Worm (Caenorhabditis elegans): ENCODE results near the gene ZK632.10.
A peak's percentile ranks its signal among the peaks of the same experiment; 100 is the strongest.

Gene ZK632.10

ce11 chrIII:9808179-9808578, 19.3 kb downstream of the ZK632.10 start, which contains the start of gene gtap-2:
Gene gtap-2 (plus strand): TSS chrIII:9808544.
- TF ChIP-seq nhr-76 (tag; optimal IDR thresholded peaks at IDR 0.05) (no peak), lsy-2 (tag; optimal IDR thresholded peaks at IDR 0.05) (peak; percentile 35), ces-1 (GFP tag; optimal IDR thresholded peaks at IDR 0.05) (peak; percentile 72)

- TF ChIP-seq nhr-237 (tag; optimal IDR thresholded peaks at IDR 0.05) (no peak), unc-62 (GFP tag; optimal IDR thresholded peaks at IDR 0.05) (peak; percentile 4)
These were observed 19.9 kb downstream of the ZK632.10 start for ce11 chrIII:9807560-9808046.

- TF ChIP-seq nhr-2 (tag; optimal IDR thresholded peaks at IDR 0.05): no peak
- TF ChIP-seq zip-8 (tag; optimal IDR thresholded peaks at IDR 0.05): no peak
- TF ChIP-seq nhr-12 (tag; optimal IDR thresholded peaks at IDR 0.05): no peak
- no peak for TF ChIP-seq mab-5 (tag; optimal IDR thresholded peaks at IDR 0.05)
- no peak for TF ChIP-seq drap-1 (GFP tag; optimal IDR thresholded peaks at IDR 0.05)
- no peak for TF ChIP-seq tbx-8 (GFP tag; optimal IDR thresholded peaks at IDR 0.05)
- no peak for TF ChIP-seq lsy-2 (tag; optimal IDR thresholded peaks at IDR 0.05)
- TF ChIP-seq sptf-1 (tag; optimal IDR thresholded peaks at IDR 0.05): no peak
- TF ChIP-seq ceh-39 (tag; optimal IDR thresholded peaks at IDR 0.05): no peak
- TF ChIP-seq ces-1 (GFP tag; optimal IDR thresholded peaks at IDR 0.05): no peak
- no peak for TF ChIP-seq ceh-83 (GFP tag; optimal IDR thresholded peaks at IDR 0.05)
- TF ChIP-seq ceh-43 (GFP tag; optimal IDR thresholded peaks at IDR 0.05): no peak
- TF ChIP-seq blmp-1 (tag; optimal IDR thresholded peaks at IDR 0.05): no peak
- no peak for TF ChIP-seq snpc-4 (tag; optimal IDR thresholded peaks at IDR 0.05)
- TF ChIP-seq cnd-1 (tag; optimal IDR thresholded peaks at IDR 0.05): no peak
- TF ChIP-seq elt-3 (tag; optimal IDR thresholded peaks at IDR 0.05): no peak
- no peak for TF ChIP-seq unc-62 (GFP tag; optimal IDR thresholded peaks at IDR 0.05)
- TF ChIP-seq elt-1 (tag; optimal IDR thresholded peaks at IDR 0.05; ENCODE audit: borderline replicate concordance, insufficient read depth): no peak
These were observed 20.5 kb downstream of the ZK632.10 start, which contains the start of gene ZK632.4 for ce11 chrIII:9806968-9807559. Gene ZK632.4 (minus strand): TSS chrIII:9807454.

- TF ChIP-seq ceh-83 (GFP tag; optimal IDR thresholded peaks at IDR 0.05) (no peak), tbx-8 (GFP tag; optimal IDR thresholded peaks at IDR 0.05) (no peak), pha-4 (tag; optimal IDR thresholded peaks at IDR 0.05) (no peak), unc-62 (GFP tag; optimal IDR thresholded peaks at IDR 0.05) (no peak), nhr-2 (tag; optimal IDR thresholded peaks at IDR 0.05) (peak; percentile 55), flh-1 (GFP tag; optimal IDR thresholded peaks at IDR 0.05) (no peak), ces-1 (GFP tag; optimal IDR thresholded peaks at IDR 0.05) (no peak), mep-1 (tag; optimal IDR thresholded peaks at IDR 0.05) (no peak), nhr-28 (tag; optimal IDR thresholded peaks at IDR 0.05) (no peak), unc-120 (tag; optimal IDR thresholded peaks at IDR 0.05; ENCODE audit: poor library complexity, severe bottlenecking) (no peak), ham-2 (GFP tag; optimal IDR thresholded peaks at IDR 0.05) (peak; percentile 29), snpc-4 (tag; optimal IDR thresholded peaks at IDR 0.05) (no peak), blmp-1 (tag; optimal IDR thresholded peaks at IDR 0.05) (no peak), elt-1 (tag; optimal IDR thresholded peaks at IDR 0.05; ENCODE audit: borderline replicate concordance, insufficient read depth) (no peak)
These were observed 22.4 kb downstream of the ZK632.10 start, which contains the start of gene riok-3 for ce11 chrIII:9804997-9805610. Gene riok-3 (minus strand): TSS chrIII:9805011.

- TF ChIP-seq ceh-43 (GFP tag; optimal IDR thresholded peaks at IDR 0.05): no peak
- TF ChIP-seq lin-13 (tag; optimal IDR thresholded peaks at IDR 0.05): no peak
- no peak for TF ChIP-seq nhr-12 (tag; optimal IDR thresholded peaks at IDR 0.05)
- no peak for TF ChIP-seq drap-1 (GFP tag; optimal IDR thresholded peaks at IDR 0.05)
- no peak for TF ChIP-seq mep-1 (tag; optimal IDR thresholded peaks at IDR 0.05)
- TF ChIP-seq sptf-1 (tag; optimal IDR thresholded peaks at IDR 0.05): no peak
- no peak for TF ChIP-seq mls-2 (tag; optimal IDR thresholded peaks at IDR 0.05)
- no peak for TF ChIP-seq cnd-1 (tag; optimal IDR thresholded peaks at IDR 0.05)
- TF ChIP-seq nhr-2 (tag; optimal IDR thresholded peaks at IDR 0.05): no peak
- TF ChIP-seq snpc-4 (tag; optimal IDR thresholded peaks at IDR 0.05): no peak
- TF ChIP-seq tbx-8 (GFP tag; optimal IDR thresholded peaks at IDR 0.05): no peak
These were observed 25.5 kb downstream of the ZK632.10 start for ce11 chrIII:9802045-9802444.

Measured in whole organism, mixed stage, embryonic.